Worm (Caenorhabditis elegans) whole organism, L4/young adult: ENCODE results near the gene ZK1290.10.

ENCODE experiments used
- W03F9.2 ChIP-seq: fragments of 150-350 bp; optimal IDR thresholded peaks from 2 replicates; lab custom pipeline; 2014; ENCODE audit warnings: missing biosample characterization, missing genetic modification characterization
- dao-5 ChIP-seq: sonication (generic microtip); optimal IDR thresholded peaks from 2 replicates; lab custom pipeline; 2016; ENCODE audit warnings: missing genotype, missing genetic modification characterization, moderate library complexity, missing compliant biosample characterization
- him-1 ChIP-seq: sonication (generic microtip); optimal IDR thresholded peaks from 2 replicates; lab custom pipeline; 2016; ENCODE audit warnings: missing genotype, missing genetic modification reagents, missing genetic modification characterization, missing compliant biosample characterization

- no peak for TF ChIP-seq W03F9.2 (tag; lab: Kevin White, UChicago)
- TF ChIP-seq him-1 (tag; lab: Kevin White, UChicago), result no peak
- no peak for TF ChIP-seq dao-5 (tag; lab: Kevin White, UChicago)
These were observed 22.8 kb downstream of the ZK1290.10 start, which contains the start of gene wrt-1 for ce11 chrII:7530944-7531343.
